Worm (Caenorhabditis elegans) whole organism, late embryonic: Measurements from ENCODE around the gene C08G5.7.

Experiments used
- K09A11.1 ChIP-seq: sonication (generic microtip); optimal IDR thresholded peaks from 2 replicates; lab custom pipeline; 2017; ENCODE audit warnings: antibody characterized with exemption, mild to moderate bottlenecking, missing genetic modification characterization, missing compliant biosample characterization; ENCODE audit not compliant: insufficient read depth
- dmd-4 ChIP-seq: sonication (generic microtip); optimal IDR thresholded peaks from 2 replicates; lab custom pipeline; 2016; ENCODE audit warnings: borderline replicate concordance, missing genetic modification characterization, missing compliant biosample characterization
- elt-4 ChIP-seq: sonication (generic microtip); optimal IDR thresholded peaks from 2 replicates; lab custom pipeline; 2016; ENCODE audit warnings: missing genetic modification characterization, missing compliant biosample characterization
- lin-11 ChIP-seq: fragments of 200-800 bp; sonication (Bioruptor generic); optimal IDR thresholded peaks from 2 replicates; lab custom pipeline; 2018; ENCODE audit warnings: mild to moderate bottlenecking, missing genetic modification characterization, missing compliant biosample characterization
- pax-1 ChIP-seq: fragments of 150-350 bp; optimal IDR thresholded peaks from 2 replicates; lab custom pipeline; 2014; ENCODE audit warnings: missing biosample characterization, missing genetic modification characterization
- ttx-3 ChIP-seq: sonication (generic microtip); optimal IDR thresholded peaks from 2 replicates; lab custom pipeline; 2016; ENCODE audit warnings: missing genetic modification reagents, missing genetic modification characterization, missing compliant biosample characterization
- unc-55 ChIP-seq: sonication (generic microtip); optimal IDR thresholded peaks from 2 replicates; lab custom pipeline; 2017; ENCODE audit warnings: missing biosample characterization, missing genetic modification reagents, missing genetic modification characterization

ce11 chrII:769250-769649 is 4.1 kb upstream of the C08G5.7 start:
- TF ChIP-seq dmd-4 (tag; lab: Kevin White, UChicago) (no peak), ttx-3 (tag; lab: Kevin White, UChicago) (no peak), pax-1 (tag; lab: Kevin White, UChicago) (no peak), K09A11.1 (no peak), lin-11 (tag; lab: Kevin White, UChicago) (no peak), elt-4 (tag; lab: Kevin White, UChicago) (no peak), unc-55 (GFP tag; lab: Kevin White, UChicago) (no peak)
